Worm (Caenorhabditis elegans) whole organism, L4 larva: ENCODE data around the gene nphp-1.

Experiments
- F10B5.3 ChIP-seq: sonication (generic microtip); optimal IDR thresholded peaks from 2 replicates; lab custom pipeline; 2016; ENCODE audit warnings: mild to moderate bottlenecking, missing genetic modification characterization, missing compliant biosample characterization

The nphp-1 gene

DNA sequence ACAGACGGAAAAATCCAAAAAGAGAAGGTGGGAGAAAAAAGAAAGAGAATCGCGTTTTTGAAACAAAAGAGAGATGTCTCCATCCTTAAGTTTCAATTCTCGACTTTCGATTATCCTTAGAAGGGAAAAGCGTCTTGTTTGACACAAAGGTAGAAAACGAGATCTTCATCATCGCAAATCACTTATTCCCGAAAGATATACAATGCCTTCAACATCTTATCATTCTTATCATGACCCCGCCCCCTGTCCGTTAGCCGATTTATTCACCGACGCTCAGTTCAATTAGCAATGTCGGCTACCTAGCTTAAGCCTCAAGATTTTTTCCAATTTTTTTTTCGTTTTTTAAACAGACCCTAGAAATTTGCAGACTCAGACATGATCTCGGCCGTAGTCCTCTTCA, 53.1 kb downstream of the nphp-1 start, which contains the start of gene C14A4.9:
C14A4.9 (plus strand) TSS at position 368 of the 400 bp plus-strand sequence.
- TF ChIP-seq F10B5.3: no peak
